Worm (Caenorhabditis elegans): ENCODE results near the gene T24C12.1.

ce11 chrX:2153780-2154179 is 45.5 kb upstream of the T24C12.1 start:
- TF ChIP-seq mdl-1 (tag; optimal IDR thresholded peaks at IDR 0.05) = no peak
- TF ChIP-seq unc-62 (GFP tag; optimal IDR thresholded peaks at IDR 0.05) = no peak
- no peak for TF ChIP-seq R02D3.7 (tag; optimal IDR thresholded peaks at IDR 0.05)
- TF ChIP-seq lin-15B (tag; optimal IDR thresholded peaks at IDR 0.05) = no peak
- TF ChIP-seq fos-1 (tag; optimal IDR thresholded peaks at IDR 0.05) = no peak
- TF ChIP-seq elt-3 (tag; optimal IDR thresholded peaks at IDR 0.05) = no peak

All from whole organism, L3 larva.